Fruit fly (Drosophila melanogaster) whole organism, wandering third instar larva: ENCODE data around the gene CG3036.

Experiments
- Abd-B ChIP-seq: fragments of >200 bp; optimal IDR thresholded peaks from 2 replicates; lab custom pipeline; 2017; ENCODE audit warnings: missing biosample characterization, missing genetic modification characterization
- dsf ChIP-seq: sonication (Bioruptor generic); optimal IDR thresholded peaks from 2 replicates; lab custom pipeline; 2016; ENCODE audit warnings: missing biosample characterization, missing genetic modification characterization, borderline replicate concordance
- foxo ChIP-seq, 2 experiments: fragments of 200-800 bp; sonication (Bioruptor generic); optimal IDR thresholded peaks; 2 replicates in 1 of 2; 3 replicates in 1 of 2; lab custom pipeline; 2016 to 2017; ENCODE audit warnings: missing biosample characterization in 2 of 2, missing genetic modification characterization in 2 of 2
- jim ChIP-seq: fragments of 175-275, 200-325 bp; sonication (Bioruptor generic); optimal IDR thresholded peaks from 2 replicates; lab custom pipeline; 2016; ENCODE audit warnings: missing biosample characterization, mild to moderate bottlenecking, missing genetic modification characterization

- TF ChIP-seq jim (GFP tag; lab: Kevin White, UChicago) (no peak), Abd-B (GFP tag; lab: Kevin White, UChicago) (no peak), foxo (GFP tag; optimal IDR thresholded peaks at IDR 0.05; lab: Kevin White, UChicago) (no peak), dsf (GFP tag; lab: Kevin White, UChicago) (no peak)
Observed at dm6 chr2L:4930541-4930940, 38.6 kb downstream of the CG3036 start.
